Fruit fly (Drosophila melanogaster) whole organism, embryonic: ENCODE measurements around the gene wit.

Experiments
- Ada2b ChIP-seq: fragments of 200-800 bp; sonication (Bioruptor generic); IDR thresholded peaks from 2 replicates; pipeline ENCODE4 v1.3.6; 2022; ENCODE audit warnings: missing biosample characterization, missing genetic modification characterization
- BEAF-32 ChIP-seq: fragments of 200-800 bp; sonication (Bioruptor generic); optimal IDR thresholded peaks from 3 replicates; lab custom pipeline; 2017; ENCODE audit warnings: missing biosample characterization, missing genetic modification characterization, mild to moderate bottlenecking, moderate library complexity, missing genetic modification reagents
- Blimp-1 ChIP-seq: fragments of 200-800 bp; sonication (Bioruptor generic); optimal IDR thresholded peaks from 3 replicates; lab custom pipeline; 2018; ENCODE audit warnings: missing biosample characterization, missing genetic modification characterization, mild to moderate bottlenecking, moderate library complexity, missing genetic modification reagents
- CG11247 ChIP-seq: fragments of 200-800 bp; sonication (Bioruptor generic); IDR thresholded peaks from 2 replicates; pipeline ENCODE4 v1.3.6; 2022; ENCODE audit warnings: missing biosample characterization, missing genetic modification characterization
- CG11696 ChIP-seq: fragments of 200-800 bp; sonication (Bioruptor generic); IDR thresholded peaks from 2 replicates; pipeline ENCODE4 v1.3.6; 2022; ENCODE audit warnings: missing biosample characterization, missing genetic modification characterization
- CG12769 ChIP-seq: fragments of 200-800 bp; sonication (Bioruptor generic); optimal IDR thresholded peaks from 2 replicates; lab custom pipeline; 2019; ENCODE audit warnings: missing biosample characterization, mild to moderate bottlenecking, missing genetic modification characterization, moderate library complexity
- CG13424 ChIP-seq: fragments of 200-800 bp; sonication (Bioruptor generic); optimal IDR thresholded peaks from 2 replicates; lab custom pipeline; 2019; ENCODE audit warnings: missing biosample characterization, mild to moderate bottlenecking, missing genetic modification characterization, moderate library complexity
- CG30403 ChIP-seq: fragments of 200-800 bp; sonication (Bioruptor generic); optimal IDR thresholded peaks from 3 replicates; lab custom pipeline; 2016; ENCODE audit warnings: missing biosample characterization, missing genetic modification characterization
- CG31441 ChIP-seq: fragments of 200-800 bp; sonication (Bioruptor generic); IDR thresholded peaks from 2 replicates; pipeline ENCODE4 v1.3.6; 2022; ENCODE audit warnings: missing biosample characterization, missing genetic modification characterization
- CG3726 ChIP-seq: fragments of 200-800 bp; sonication (Bioruptor generic); IDR thresholded peaks from 3 replicates; pipeline ENCODE4, ENCODE4 v1.3.6; 2022; ENCODE audit warnings: missing biosample characterization, missing genetic modification characterization
- CG4328 ChIP-seq: fragments of 200-800 bp; sonication (Bioruptor generic); optimal IDR thresholded peaks from 3 replicates; lab custom pipeline; 2017; ENCODE audit warnings: missing biosample characterization, missing genetic modification reagents, missing genetic modification characterization
- CG4424 ChIP-seq: fragments of 200-800 bp; sonication (Bioruptor generic); optimal IDR thresholded peaks from 3 replicates; lab custom pipeline; 2016; ENCODE audit warnings: missing biosample characterization, missing genetic modification characterization
- CG4707 ChIP-seq: fragments of 200-800 bp; sonication (Bioruptor generic); optimal IDR thresholded peaks from 2 replicates; lab custom pipeline; 2018; ENCODE audit warnings: missing biosample characterization, mild to moderate bottlenecking, missing genetic modification characterization, moderate library complexity
- CG4820 ChIP-seq: fragments of 200-800 bp; sonication (Bioruptor generic); optimal IDR thresholded peaks from 3 replicates; lab custom pipeline; 2016; ENCODE audit warnings: missing biosample characterization, missing genetic modification characterization
- CG5245 ChIP-seq: fragments of 200-800 bp; sonication (Bioruptor generic); optimal IDR thresholded peaks from 3 replicates; lab custom pipeline; 2016; ENCODE audit warnings: missing biosample characterization, missing genetic modification characterization
- CG6175 ChIP-seq: fragments of 200-800 bp; sonication (Bioruptor generic); IDR thresholded peaks from 3 replicates; pipeline ENCODE4 v1.3.6; 2022; ENCODE audit warnings: missing biosample characterization, missing genetic modification characterization
- CG8944 ChIP-seq: fragments of 200-800 bp; sonication (Bioruptor generic); optimal IDR thresholded peaks from 3 replicates; lab custom pipeline; 2016; ENCODE audit warnings: missing biosample characterization, missing genetic modification characterization
- CG9876 ChIP-seq: fragments of 200-800 bp; sonication (Bioruptor generic); optimal IDR thresholded peaks from 2 replicates; lab custom pipeline; 2016; ENCODE audit warnings: missing biosample characterization, missing genetic modification characterization
- Chrac-16 ChIP-seq: fragments of 200-800 bp; sonication (Bioruptor generic); optimal IDR thresholded peaks from 3 replicates; lab custom pipeline; 2016; ENCODE audit warnings: missing biosample characterization, missing genetic modification characterization
- Dref ChIP-seq: fragments of 200-800 bp; sonication (Bioruptor generic); IDR thresholded peaks from 2 replicates; pipeline ENCODE4 v1.3.6; 2022; ENCODE audit warnings: missing biosample characterization, missing genetic modification characterization
- Drgx ChIP-seq: fragments of 200-800 bp; sonication (Bioruptor generic); IDR thresholded peaks from 2 replicates; pipeline ENCODE4 v1.3.6; 2022; ENCODE audit warnings: missing biosample characterization, missing genetic modification characterization
- Ets97D ChIP-seq: fragments of 200-800 bp; sonication (Bioruptor generic); optimal IDR thresholded peaks from 3 replicates; lab custom pipeline; 2016; ENCODE audit warnings: missing biosample characterization, missing genetic modification characterization
- Fer2 ChIP-seq: fragments of 200-800 bp; sonication (Bioruptor generic); optimal IDR thresholded peaks from 2 replicates; lab custom pipeline; 2018; ENCODE audit warnings: missing biosample characterization, mild to moderate bottlenecking, missing genetic modification characterization, moderate library complexity
- Fer3 ChIP-seq: fragments of 200-800 bp; sonication (Bioruptor generic); optimal IDR thresholded peaks from 2 replicates; lab custom pipeline; 2018; ENCODE audit warnings: missing biosample characterization, mild to moderate bottlenecking, missing genetic modification characterization, moderate library complexity
- Gsc ChIP-seq: fragments of 200-800 bp; sonication (Bioruptor generic); IDR thresholded peaks from 2 replicates; pipeline ENCODE4 v1.3.6; 2022; ENCODE audit warnings: missing biosample characterization, missing genetic modification characterization
- HLHmδ ChIP-seq: fragments of 200-800 bp; sonication (Bioruptor generic); optimal IDR thresholded peaks from 2 replicates; lab custom pipeline; 2018; ENCODE audit warnings: missing biosample characterization, mild to moderate bottlenecking, missing genetic modification characterization, moderate library complexity
- Hr39 ChIP-seq: fragments of >200 bp; optimal IDR thresholded peaks from 2 replicates; lab custom pipeline; 2017
- Hr51 ChIP-seq, 2 experiments: fragments of 200-800 bp; sonication (Bioruptor generic); optimal IDR thresholded peaks; 2 replicates in 1 of 2; 3 replicates in 1 of 2; lab custom pipeline; 2016 to 2018; ENCODE audit warnings: missing biosample characterization in 2 of 2, missing genetic modification characterization in 2 of 2, mild to moderate bottlenecking in 1 of 2, moderate library complexity in 1 of 2
- Jarid2 ChIP-seq: fragments of 200-800 bp; sonication (Bioruptor generic); optimal IDR thresholded peaks from 3 replicates; lab custom pipeline; 2017; ENCODE audit warnings: mild to moderate bottlenecking, missing biosample characterization, missing genetic modification reagents, missing genetic modification characterization
- Med ChIP-seq: fragments of 200-800 bp; sonication (Bioruptor generic); peaks from one replicate; lab custom pipeline; 2016; ENCODE audit warnings: missing biosample characterization, missing genetic modification characterization, mild to moderate bottlenecking, inconsistent platforms, moderate library complexity
- Mes4 ChIP-seq: fragments of 200-800 bp; sonication (Bioruptor generic); optimal IDR thresholded peaks from 2 replicates; lab custom pipeline; 2016; ENCODE audit warnings: missing biosample characterization, missing genetic modification characterization
- Nf-YC ChIP-seq: fragments of 200-800 bp; optimal IDR thresholded peaks from 3 replicates; lab custom pipeline; 2019; ENCODE audit warnings: missing biosample characterization, mild to moderate bottlenecking, missing genetic modification characterization, moderate library complexity
- NfI ChIP-seq: fragments of 200-800 bp; sonication (Bioruptor generic); optimal IDR thresholded peaks from 3 replicates; lab custom pipeline; 2018; ENCODE audit warnings: missing biosample characterization, mild to moderate bottlenecking, missing genetic modification characterization, moderate library complexity
- Oli ChIP-seq: fragments of 200-800 bp; sonication (Bioruptor generic); optimal IDR thresholded peaks from 2 replicates; lab custom pipeline; 2018; ENCODE audit warnings: missing biosample characterization, mild to moderate bottlenecking, missing genetic modification characterization, moderate library complexity
- Ptx1 ChIP-seq: fragments of 200-800 bp; sonication (Bioruptor generic); IDR thresholded peaks from 2 replicates; pipeline ENCODE4 v1.3.6; 2022; ENCODE audit warnings: missing biosample characterization, missing genetic modification characterization
- Trl ChIP-seq, 3 experiments: fragments of >200 bp in 2 of 3; fragments of 200-800 bp in 1 of 3; sonication (Bioruptor generic) in 1 of 3; optimal IDR thresholded peaks; 2 replicates in 1 of 3; 3 replicates in 2 of 3; lab custom pipeline; 2016 to 2017; ENCODE audit warnings: missing biosample characterization in 1 of 3, missing genetic modification characterization in 1 of 3
- abd-A ChIP-seq: fragments of 200-800 bp; sonication (Bioruptor generic); optimal IDR thresholded peaks from 3 replicates; lab custom pipeline; 2019; ENCODE audit warnings: missing biosample characterization, mild to moderate bottlenecking, missing genetic modification characterization, moderate library complexity
- ara ChIP-seq: fragments of 200-800 bp; sonication (Bioruptor generic); IDR thresholded peaks from 2 replicates; pipeline ENCODE4 v1.3.6; 2022; ENCODE audit warnings: missing biosample characterization, missing genetic modification characterization
- bcd ChIP-seq: fragments of 200-800 bp; sonication (Bioruptor generic); optimal IDR thresholded peaks from 2 replicates; lab custom pipeline; 2017; ENCODE audit warnings: missing biosample characterization, mild to moderate bottlenecking, missing genetic modification characterization
- ci ChIP-seq: fragments of 200-800 bp; sonication (Bioruptor generic); IDR thresholded peaks from 3 replicates; pipeline ENCODE4 v1.3.6; 2022; ENCODE audit warnings: missing biosample characterization, missing genetic modification characterization
- crol ChIP-seq: fragments of 200-800 bp; sonication (Bioruptor generic); IDR thresholded peaks from 2 replicates; pipeline ENCODE4 v1.3.6; 2022; ENCODE audit warnings: missing biosample characterization, missing genetic modification characterization
- dan ChIP-seq: fragments of 200-800 bp; sonication (Bioruptor generic); IDR thresholded peaks from 2 replicates; pipeline ENCODE4 v1.3.6; 2022; ENCODE audit warnings: missing biosample characterization, missing genetic modification characterization
- fd96Cb ChIP-seq: fragments of 200-800 bp; sonication (Bioruptor generic); optimal IDR thresholded peaks from 2 replicates; lab custom pipeline; 2018; ENCODE audit warnings: missing biosample characterization, mild to moderate bottlenecking, missing genetic modification characterization, moderate library complexity
- fru ChIP-seq: fragments of >200 bp; optimal IDR thresholded peaks from 2 replicates; lab custom pipeline; 2017
- ftz-f1 ChIP-seq: fragments of 200-800 bp; sonication (Bioruptor generic); optimal IDR thresholded peaks from 2 replicates; lab custom pipeline; 2016; ENCODE audit warnings: missing biosample characterization, missing genetic modification characterization
- jing ChIP-seq: fragments of 200-800 bp; sonication (Bioruptor generic); optimal IDR thresholded peaks from 2 replicates; lab custom pipeline; 2018; ENCODE audit warnings: missing biosample characterization, mild to moderate bottlenecking, missing genetic modification characterization
- nom ChIP-seq: fragments of 200-800 bp; sonication (Bioruptor generic); optimal IDR thresholded peaks from 2 replicates; lab custom pipeline; 2017; ENCODE audit warnings: missing biosample characterization, missing genetic modification characterization, mild to moderate bottlenecking, moderate library complexity, missing genetic modification reagents
- row ChIP-seq: fragments of 200-800 bp; sonication (Bioruptor generic); IDR thresholded peaks from 3 replicates; pipeline ENCODE4 v1.3.6; 2022; ENCODE audit warnings: missing biosample characterization, missing genetic modification characterization
- shn ChIP-seq: fragments of 200-800 bp; sonication (Bioruptor generic); optimal IDR thresholded peaks from 3 replicates; lab custom pipeline; 2016; ENCODE audit warnings: missing biosample characterization, missing genetic modification characterization
- sisA ChIP-seq: fragments of 200-800 bp; sonication (Bioruptor generic); IDR thresholded peaks from 2 replicates; pipeline ENCODE4 v1.3.6; 2022; ENCODE audit warnings: missing biosample characterization, missing genetic modification characterization
- vvl ChIP-seq: fragments of 200-800 bp; sonication (Bioruptor generic); IDR thresholded peaks from 2 replicates; pipeline ENCODE4 v1.3.6; 2022; ENCODE audit warnings: missing biosample characterization, missing genetic modification characterization
- wor ChIP-seq: fragments of 200-800 bp; sonication (Bioruptor generic); IDR thresholded peaks from 2 replicates; pipeline ENCODE4 v1.3.6; 2022; ENCODE audit warnings: missing biosample characterization, missing genetic modification characterization

wit gene

dm6 chr3L:4070996-4071379 lies 529 bp downstream of the wit start (continued):
- TF ChIP-seq sisA = peak; percentile 82
- TF ChIP-seq ftz-f1 (GFP tag; lab: Kevin White, UChicago) = no peak
- TF ChIP-seq jing (GFP tag; lab: Kevin White, UChicago) = peak; percentile 68
- no peak for TF ChIP-seq Trl (optimal IDR thresholded peaks at IDR 0.05; lab: Kevin White, UChicago)
- no peak for TF ChIP-seq Trl (GFP tag; optimal IDR thresholded peaks at IDR 0.05; lab: Kevin White, UChicago)
- TF ChIP-seq ci (GFP tag; lab: Robert Waterston, UW) = peak; percentile 86
- TF ChIP-seq bcd = peak; percentile 39
- TF ChIP-seq crol = peak; percentile 68
- TF ChIP-seq Med (GFP tag; lab: Kevin White, UChicago) = peak; percentile 90
- 0 out of 2 replicates have a peak, but pooled peaks have one; percentile 39 for TF ChIP-seq CG11696 (GFP tag; lab: Robert Waterston, UW)
- no peak for TF ChIP-seq Nf-YC
- peak; percentile 30; the same call in 1 of the 2 replicates for TF ChIP-seq Gsc
- TF ChIP-seq Mes4 = no peak
- peak; percentile 8 for TF ChIP-seq CG9876 (GFP tag; lab: Kevin White, UChicago)
- TF ChIP-seq vvl = peak; percentile 82
- no peak for TF ChIP-seq Dref (GFP tag; lab: Robert Waterston, UW)
- TF ChIP-seq CG4328 (GFP tag; lab: Kevin White, UChicago) = no peak
- TF ChIP-seq CG30403 (GFP tag; lab: Kevin White, UChicago) = no peak
- TF ChIP-seq CG13424 (tag; lab: Kevin White, UChicago) = peak; percentile 21
- peak; percentile 33 for TF ChIP-seq CG8944 (GFP tag; lab: Kevin White, UChicago)
- peak; percentile 83 for TF ChIP-seq Ada2b (GFP tag; lab: Robert Waterston, UW)
- peak; percentile 60 for TF ChIP-seq fd96Cb (tag; lab: Kevin White, UChicago)
- TF ChIP-seq CG31441 = peak; percentile 38; the same call in 1 of the 2 replicates
- peak; percentile 49; the same call in 1 of the 2 replicates for TF ChIP-seq wor (GFP tag; lab: Robert Waterston, UW)
- peak; percentile 45 for TF ChIP-seq nom (GFP tag; lab: Kevin White, UChicago)
- TF ChIP-seq CG4424 (GFP tag; lab: Kevin White, UChicago) = peak; percentile 22
- no peak for TF ChIP-seq CG6175 (GFP tag; lab: Robert Waterston, UW)
- peak; percentile 75 for TF ChIP-seq NfI (GFP tag; lab: Kevin White, UChicago)
- TF ChIP-seq Hr39 (lab: Kevin White, UChicago) = no peak
- peak; percentile 12 for TF ChIP-seq Chrac-16
- no peak for TF ChIP-seq BEAF-32 (GFP tag; lab: Kevin White, UChicago)
- TF ChIP-seq CG3726 (GFP tag; lab: Robert Waterston, UW) = peak; percentile 64; the same call in 1 of the 3 replicates
- peak; percentile 56 for TF ChIP-seq Blimp-1 (GFP tag; lab: Kevin White, UChicago)
- peak; percentile 18 for TF ChIP-seq shn
- TF ChIP-seq CG5245 = peak; percentile 62
- TF ChIP-seq row = peak; percentile 69
- TF ChIP-seq CG4707 (GFP tag; lab: Kevin White, UChicago) = peak; percentile 33
- TF ChIP-seq Oli (tag; lab: Kevin White, UChicago) = peak; percentile 61
- peak; percentile 53 for TF ChIP-seq CG4820
- peak; percentile 78 for TF ChIP-seq Ptx1 (GFP tag; lab: Robert Waterston, UW)
- no peak for TF ChIP-seq dan (GFP tag; lab: Robert Waterston, UW)
- peak; percentile 91 for TF ChIP-seq Drgx
- peak in 1 of 2 experiments; percentile 56 for TF ChIP-seq Hr51 (GFP tag; optimal IDR thresholded peaks at IDR 0.05; lab: Kevin White, UChicago)
- TF ChIP-seq HLHmδ (GFP tag; lab: Kevin White, UChicago) = no peak
- no peak for TF ChIP-seq fru
- TF ChIP-seq abd-A = no peak
- no peak for TF ChIP-seq Fer2 (tag; lab: Kevin White, UChicago)
- TF ChIP-seq CG11247 (GFP tag; lab: Robert Waterston, UW) = peak; percentile 67
- no peak for TF ChIP-seq Jarid2 (GFP tag; lab: Kevin White, UChicago)
- peak; percentile 89 for TF ChIP-seq CG12769 (tag; lab: Kevin White, UChicago)
- TF ChIP-seq Fer3 (tag; lab: Kevin White, UChicago) = peak; percentile 81
- peak; percentile 75 for TF ChIP-seq ara (GFP tag; lab: Robert Waterston, UW)
- no peak for TF ChIP-seq Ets97D
